Worm (Caenorhabditis elegans) whole organism, young adult: ENCODE measurements around the gene spat-1.
A peak's percentile ranks its signal among the peaks of the same experiment; 100 is the strongest.

ENCODE experiments used
- B0336.3 ChIP-seq: fragments of 200-800 bp; sonication (Bioruptor generic); IDR thresholded peaks from 2 replicates; pipeline ENCODE4 v1.3.6; 2022; ENCODE audit warnings: missing genetic modification characterization, missing compliant biosample characterization
- C06A6.2 ChIP-seq: fragments of 200-800 bp; sonication (Bioruptor generic); conservative IDR thresholded peaks from 2 replicates; pipeline ENCODE4 v1.3.6; 2022; ENCODE audit warnings: missing genetic modification characterization, missing compliant biosample characterization
- D2030.7 ChIP-seq: fragments of 200-800 bp; sonication (Bioruptor generic); IDR thresholded peaks from 2 replicates; pipeline ENCODE4 v1.3.6; 2022; ENCODE audit warnings: missing genetic modification reagents, missing genetic modification characterization, missing compliant biosample characterization
- F37B4.10 ChIP-seq: fragments of 200-800 bp; sonication (Bioruptor generic); IDR thresholded peaks from 2 replicates; pipeline ENCODE4 v1.3.6; 2022; ENCODE audit warnings: missing genetic modification characterization, missing compliant biosample characterization
- F52B5.7 ChIP-seq: sonication (generic microtip); optimal IDR thresholded peaks from 2 replicates; lab custom pipeline; 2016; ENCODE audit warnings: mild to moderate bottlenecking, missing genetic modification characterization, missing compliant biosample characterization
- F55B11.4 ChIP-seq: sonication (generic microtip); optimal IDR thresholded peaks from 2 replicates; lab custom pipeline; 2016; ENCODE audit warnings: missing compliant biosample characterization, missing genetic modification characterization, borderline replicate concordance; ENCODE audit not compliant: insufficient read depth
- F57A8.1 ChIP-seq: fragments of 200-800 bp; sonication (Bioruptor generic); optimal IDR thresholded peaks from 2 replicates; lab custom pipeline; 2018; ENCODE audit warnings: mild to moderate bottlenecking, missing genetic modification characterization, moderate library complexity, missing compliant biosample characterization
- T26A5.8 ChIP-seq: sonication (generic microtip); optimal IDR thresholded peaks from 2 replicates; lab custom pipeline; 2016; ENCODE audit warnings: missing genetic modification characterization, missing compliant biosample characterization
- Y56A3A.18 ChIP-seq: fragments of 200-800 bp; sonication (Bioruptor generic); IDR thresholded peaks from 2 replicates; pipeline ENCODE4 v1.3.6; 2022; ENCODE audit warnings: missing genetic modification reagents, missing genetic modification characterization, missing compliant biosample characterization
- Y67H2A.10 ChIP-seq: fragments of 200-800 bp; sonication (Bioruptor generic); conservative IDR thresholded peaks from 2 replicates; pipeline ENCODE4 v1.3.6; 2022; ENCODE audit warnings: missing genetic modification reagents, missing genetic modification characterization, missing compliant biosample characterization
- ZK185.1 ChIP-seq: sonication (generic microtip); optimal IDR thresholded peaks from 2 replicates; lab custom pipeline; 2016; ENCODE audit warnings: mild to moderate bottlenecking, missing genetic modification characterization, missing compliant biosample characterization; ENCODE audit not compliant: poor library complexity, severe bottlenecking
- akir-1 ChIP-seq: fragments of 200-800 bp; sonication (Bioruptor generic); optimal IDR thresholded peaks from 2 replicates; lab custom pipeline; 2018; ENCODE audit warnings: mild to moderate bottlenecking, missing genetic modification characterization, moderate library complexity, missing compliant biosample characterization
- atf-7 ChIP-seq: sonication (generic microtip); optimal IDR thresholded peaks from 2 replicates; lab custom pipeline; 2017; ENCODE audit warnings: mild to moderate bottlenecking, missing genetic modification characterization, missing compliant biosample characterization
- attf-6 ChIP-seq: fragments of 200-800 bp; sonication (Bioruptor generic); IDR thresholded peaks from 2 replicates; pipeline ENCODE4 v1.3.6; 2022; ENCODE audit warnings: missing genetic modification reagents, missing genetic modification characterization, missing compliant biosample characterization
- cebp-1 ChIP-seq, 2 experiments: fragments of 200-800 bp in 1 of 2; sonication (Bioruptor generic) in 1 of 2; sonication (generic microtip) in 1 of 2; IDR thresholded peaks in 1 of 2; optimal IDR thresholded peaks in 1 of 2; 2 replicates each; pipeline versions ENCODE4 v1.3.6 to Lab custom; 2017 to 2022; ENCODE audit warnings: missing compliant biosample characterization in 2 of 2, missing genetic modification characterization in 2 of 2, mild to moderate bottlenecking in 1 of 2, missing genetic modification reagents in 1 of 2, moderate library complexity in 1 of 2
- ceh-27 ChIP-seq: fragments of 200-800 bp; sonication (Bioruptor generic); optimal IDR thresholded peaks from 2 replicates; lab custom pipeline; 2018; ENCODE audit warnings: mild to moderate bottlenecking, missing genetic modification characterization, moderate library complexity, missing compliant biosample characterization
- ceh-58 ChIP-seq: fragments of 200-800 bp; sonication (Bioruptor generic); IDR thresholded peaks from 2 replicates; pipeline ENCODE4 v1.3.6; 2022; ENCODE audit warnings: missing genetic modification characterization, missing compliant biosample characterization
- dpl-1 ChIP-seq: fragments of 150-350 bp; optimal IDR thresholded peaks from 2 replicates; lab custom pipeline; 2014; ENCODE audit warnings: missing biosample characterization, missing genetic modification reagents, missing genetic modification characterization
- egl-18 ChIP-seq: fragments of 200-800 bp; sonication (Bioruptor generic); IDR thresholded peaks from 2 replicates; pipeline ENCODE4 v1.3.6; 2022; ENCODE audit warnings: missing genetic modification reagents, missing genetic modification characterization, missing compliant biosample characterization
- ekl-4 ChIP-seq: fragments of 200-800 bp; sonication (Bioruptor generic); IDR thresholded peaks from 2 replicates; pipeline ENCODE4 v1.3.6; 2022; ENCODE audit warnings: missing genetic modification reagents, missing genetic modification characterization, missing compliant biosample characterization
- ets-4 ChIP-seq: fragments of 200-800 bp; sonication (Bioruptor generic); optimal IDR thresholded peaks from 2 replicates; lab custom pipeline; 2018; ENCODE audit warnings: mild to moderate bottlenecking, missing genetic modification characterization, missing compliant biosample characterization
- fkh-3 ChIP-seq: sonication (generic microtip); optimal IDR thresholded peaks from 2 replicates; lab custom pipeline; 2016; ENCODE audit warnings: mild to moderate bottlenecking, missing genetic modification characterization, missing compliant biosample characterization
- him-1 ChIP-seq: sonication (generic microtip); optimal IDR thresholded peaks from 2 replicates; lab custom pipeline; 2016; ENCODE audit warnings: missing genotype, missing genetic modification reagents, missing genetic modification characterization, missing compliant biosample characterization
- hlh-26 ChIP-seq: fragments of 200-800 bp; sonication (Bioruptor generic); conservative IDR thresholded peaks from 2 replicates; pipeline ENCODE4 v1.3.6; 2022; ENCODE audit warnings: missing genetic modification reagents, missing genetic modification characterization, missing compliant biosample characterization
- hmg-1.2 ChIP-seq: fragments of 200-800 bp; sonication (Bioruptor generic); IDR thresholded peaks from 2 replicates; pipeline ENCODE4 v1.3.6; 2022; ENCODE audit warnings: missing genetic modification reagents, missing genetic modification characterization, missing compliant biosample characterization
- lag-1 ChIP-seq: fragments of 200-800 bp; sonication (Bioruptor generic); IDR thresholded peaks from 2 replicates; pipeline ENCODE4 v1.3.6; 2022; ENCODE audit warnings: missing genetic modification reagents, missing genetic modification characterization, missing compliant biosample characterization
- lin-35 ChIP-seq, 3 experiments: fragments of 150-350 bp in 2 of 3; sonication (generic microtip) in 1 of 3; optimal IDR thresholded peaks; 2 replicates each; lab custom pipeline; 2014 to 2018; ENCODE audit warnings: missing biosample characterization in 3 of 3, missing genetic modification characterization in 3 of 3, missing genetic modification reagents in 3 of 3
- lir-1 ChIP-seq: fragments of 200-800 bp; sonication (Bioruptor generic); conservative IDR thresholded peaks from 2 replicates; pipeline ENCODE4 v1.3.6; 2022; ENCODE audit warnings: missing genetic modification reagents, missing genetic modification characterization, missing compliant biosample characterization
- lsy-27 ChIP-seq: sonication (generic microtip); optimal IDR thresholded peaks from 2 replicates; lab custom pipeline; 2017; ENCODE audit warnings: missing genetic modification characterization, mild to moderate bottlenecking, missing compliant biosample characterization, antibody characterized with exemption, missing genotype, borderline replicate concordance; ENCODE audit not compliant: insufficient read depth
- madf-8 ChIP-seq: fragments of 200-800 bp; sonication (Bioruptor generic); conservative IDR thresholded peaks from 2 replicates; pipeline ENCODE4 v1.3.6; 2022; ENCODE audit warnings: missing genetic modification reagents, missing genetic modification characterization, missing compliant biosample characterization
- nhr-120 ChIP-seq: fragments of 200-800 bp; sonication (Bioruptor generic); IDR thresholded peaks from 2 replicates; pipeline ENCODE4 v1.3.6; 2022; ENCODE audit warnings: missing genetic modification characterization, missing compliant biosample characterization
- nhr-179 ChIP-seq: sonication (generic microtip); optimal IDR thresholded peaks from 2 replicates; lab custom pipeline; 2016; ENCODE audit warnings: mild to moderate bottlenecking, missing genetic modification characterization, missing compliant biosample characterization
- nhr-27 ChIP-seq: fragments of 200-800 bp; sonication (Bioruptor generic); optimal IDR thresholded peaks from 2 replicates; lab custom pipeline; 2018; ENCODE audit warnings: mild to moderate bottlenecking, missing genetic modification characterization, moderate library complexity, missing compliant biosample characterization
- nhr-80 ChIP-seq: sonication (generic microtip); optimal IDR thresholded peaks from 2 replicates; lab custom pipeline; 2016; ENCODE audit warnings: missing genetic modification characterization, missing compliant biosample characterization
- repo-1 ChIP-seq: sonication (generic microtip); optimal IDR thresholded peaks from 2 replicates; lab custom pipeline; 2017; ENCODE audit warnings: mild to moderate bottlenecking, missing genetic modification characterization, missing compliant biosample characterization
- snpc-1.1 ChIP-seq: sonication (generic microtip); optimal IDR thresholded peaks from 2 replicates; lab custom pipeline; 2017; ENCODE audit warnings: missing genetic modification characterization, mild to moderate bottlenecking, missing compliant biosample characterization, antibody characterized with exemption, moderate library complexity, missing genotype, missing genetic modification reagents; ENCODE audit not compliant: insufficient read depth
- snpc-1.3 ChIP-seq: sonication (generic microtip); optimal IDR thresholded peaks from 2 replicates; lab custom pipeline; 2017; ENCODE audit warnings: missing genetic modification characterization, mild to moderate bottlenecking, missing compliant biosample characterization, antibody characterized with exemption, moderate library complexity, missing genotype, missing genetic modification reagents; ENCODE audit not compliant: insufficient read depth
- snpc-4 ChIP-seq, 5 experiments: fragments of 150-350 bp in 1 of 5; sonication (generic microtip) in 4 of 5; optimal IDR thresholded peaks; 2 replicates each; lab custom pipeline; 2014 to 2018; ENCODE audit warnings: missing genetic modification characterization in 5 of 5, missing biosample characterization in 3 of 5, antibody characterized with exemption in 2 of 5, mild to moderate bottlenecking in 2 of 5, missing compliant biosample characterization in 2 of 5, missing genotype in 2 of 5, moderate library complexity in 2 of 5, missing genetic modification reagents in 1 of 5
- tbp1 ChIP-seq: fragments of 200-800 bp; sonication (Bioruptor generic); optimal IDR thresholded peaks from 2 replicates; lab custom pipeline; 2018; ENCODE audit warnings: mild to moderate bottlenecking, missing genetic modification characterization, missing compliant biosample characterization
- tlf-1 ChIP-seq: fragments of 200-800 bp; sonication (Bioruptor generic); optimal IDR thresholded peaks from 2 replicates; lab custom pipeline; 2018; ENCODE audit warnings: mild to moderate bottlenecking, missing genetic modification characterization, missing compliant biosample characterization
- unc-130 ChIP-seq: sonication (generic microtip); optimal IDR thresholded peaks from 2 replicates; lab custom pipeline; 2016; ENCODE audit warnings: missing genetic modification reagents, missing genetic modification characterization, missing compliant biosample characterization
- zfh-2 ChIP-seq: fragments of 200-800 bp; sonication (Bioruptor generic); conservative IDR thresholded peaks from 2 replicates; pipeline ENCODE4 v1.3.6; 2022; ENCODE audit warnings: missing genetic modification reagents, missing genetic modification characterization, missing compliant biosample characterization
- ztf-28 ChIP-seq: fragments of 200-800 bp; sonication (Bioruptor generic); IDR thresholded peaks from 2 replicates; pipeline ENCODE4 v1.3.6; 2022; ENCODE audit warnings: missing genetic modification reagents, missing genetic modification characterization, missing compliant biosample characterization

Gene spat-1

DNA sequence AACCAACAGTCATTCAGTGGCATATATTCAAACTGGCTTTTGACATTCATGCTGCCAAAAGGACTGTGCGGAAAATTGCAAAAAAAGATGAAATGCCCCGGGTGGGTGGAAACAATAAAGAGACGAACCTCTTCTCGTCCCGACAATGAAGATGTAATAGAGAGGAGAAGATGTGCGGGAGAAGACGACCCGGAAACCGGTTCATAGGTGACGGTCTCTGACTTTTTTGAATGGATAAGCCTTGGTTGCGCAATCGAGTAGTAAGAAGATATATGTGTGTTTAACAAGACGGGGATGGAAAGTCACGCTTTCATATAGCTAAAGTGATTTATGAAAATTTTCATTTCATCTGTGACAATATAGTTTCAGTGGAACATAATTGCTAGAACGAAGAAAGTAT lies 47.8 kb upstream of the spat-1 start:
- TF ChIP-seq hmg-1.2 (GFP tag; lab: Robert Waterston, UW) (no peak), F52B5.7 (tag; lab: Kevin White, UChicago) (no peak), F57A8.1 (no peak), akir-1 (GFP tag; lab: Kevin White, UChicago) (no peak), T26A5.8 (no peak), Y56A3A.18 (GFP tag; lab: Robert Waterston, UW) (no peak), snpc-1.3 (tag; lab: Kevin White, UChicago) (no peak), snpc-4 (GFP tag; optimal IDR thresholded peaks at IDR 0.05; lab: Kevin White, UChicago) (no peak), snpc-4 (tag; optimal IDR thresholded peaks at IDR 0.05; lab: Kevin White, UChicago) (no peak), B0336.3 (GFP tag; lab: Robert Waterston, UW) (no peak)

ce11 chrII:14483813-14484212 lies 44.7 kb upstream of the spat-1 start:
- TF ChIP-seq tlf-1 (GFP tag; lab: Kevin White, UChicago): no peak

DNA sequence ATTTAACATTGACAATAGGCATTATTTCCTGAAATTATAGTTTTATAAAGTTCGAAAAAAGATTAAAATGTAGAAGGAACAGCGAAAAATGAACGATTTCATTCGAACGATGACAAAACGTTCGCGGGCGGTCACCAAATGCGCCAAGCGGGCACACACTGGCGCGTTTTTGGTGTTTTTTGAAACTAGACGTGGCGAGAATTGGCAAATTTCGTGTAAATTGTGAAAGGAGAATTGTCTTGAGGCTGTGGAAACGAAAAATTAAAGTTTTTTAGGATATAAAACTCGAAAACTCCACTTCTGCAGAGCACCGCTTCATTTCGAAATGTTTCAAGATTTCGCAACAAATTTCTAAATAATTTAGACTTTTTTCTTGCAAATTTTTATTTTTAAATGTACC lies 39.9 kb upstream of the spat-1 start, which contains the start of gene usp-14:
Gene usp-14 (minus strand): TSS at position 28 of the 400 bp plus-strand sequence.
- TF ChIP-seq fkh-3 (tag; lab: Kevin White, UChicago) (no peak), hlh-26 (GFP tag; lab: Robert Waterston, UW) (no peak), nhr-120 (GFP tag; lab: Robert Waterston, UW) (no peak), lsy-27 (tag; lab: Kevin White, UChicago) (no peak), attf-6 (GFP tag; lab: Robert Waterston, UW) (no peak), ets-4 (no peak), snpc-1.1 (tag; lab: Kevin White, UChicago) (no peak), lin-35 (GFP tag; optimal IDR thresholded peaks at IDR 0.05; lab: Kevin White, UChicago) (peak in 1 of 3 experiments; percentile 81), nhr-27 (tag; lab: Kevin White, UChicago) (no peak), Y56A3A.18 (GFP tag; lab: Robert Waterston, UW) (no peak), ceh-58 (GFP tag; lab: Robert Waterston, UW) (no peak), ZK185.1 (no peak), tlf-1 (GFP tag; lab: Kevin White, UChicago) (peak; percentile 18), egl-18 (GFP tag; lab: Robert Waterston, UW) (no peak), unc-130 (no peak), lir-1 (no peak), Y67H2A.10 (GFP tag; lab: Robert Waterston, UW) (no peak), zfh-2 (no peak), cebp-1 (GFP tag; IDR thresholded peaks at IDR 0.05; lab: Robert Waterston, UW) (peak; percentile 54), cebp-1 (tag; optimal IDR thresholded peaks at IDR 0.05; lab: Kevin White, UChicago) (peak; percentile 94), nhr-80 (tag; lab: Kevin White, UChicago) (peak; percentile 17), madf-8 (GFP tag; lab: Robert Waterston, UW) (no peak; the same call in 1 of the 2 replicates), tbp1 (GFP tag; lab: Kevin White, UChicago) (peak; percentile 49), ceh-27 (GFP tag; lab: Kevin White, UChicago) (no peak), akir-1 (GFP tag; lab: Kevin White, UChicago) (no peak), dpl-1 (GFP tag; lab: Kevin White, UChicago) (peak; percentile 53), D2030.7 (GFP tag; lab: Robert Waterston, UW) (peak; percentile 44; the same call in 1 of the 2 replicates), nhr-179 (tag; lab: Kevin White, UChicago) (no peak), F55B11.4 (no peak), lag-1 (GFP tag; lab: Robert Waterston, UW) (no peak), repo-1 (peak; percentile 33), atf-7 (tag; lab: Kevin White, UChicago) (no peak), C06A6.2 (no peak), F37B4.10 (GFP tag; lab: Robert Waterston, UW) (no peak), ztf-28 (no peak), him-1 (tag; lab: Kevin White, UChicago) (no peak), ekl-4 (no peak)
